Worm (Caenorhabditis elegans): ENCODE measurements around the gene rft-2.

DNA sequence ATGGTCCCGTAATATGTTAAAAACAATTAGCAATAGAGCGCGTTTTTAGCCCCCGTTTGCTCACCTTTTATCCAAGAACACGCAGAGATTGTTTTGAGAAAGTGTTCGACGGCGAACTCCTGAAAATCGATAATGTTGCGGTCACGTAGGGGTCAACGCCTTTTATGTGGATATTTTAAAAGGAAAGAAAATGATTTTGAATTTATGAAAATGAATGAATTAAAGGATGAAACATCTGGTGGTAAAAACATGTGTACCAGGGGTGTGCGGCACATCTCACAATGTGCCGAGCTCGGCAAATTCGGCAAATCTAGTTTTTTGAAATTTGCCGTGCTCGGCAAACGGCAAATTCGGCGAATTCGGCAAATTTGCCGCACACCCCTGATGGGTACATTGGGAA is 50.2 kb downstream of the rft-2 start, which contains the start of gene F13A2.4:
- TF ChIP-seq jun-1 (tag; optimal IDR thresholded peaks at IDR 0.05) (no peak), ama-1 (optimal IDR thresholded peaks at IDR 0.05) (no peak), ZK546.5 (tag; optimal IDR thresholded peaks at IDR 0.05) (no peak), dmd-6 (GFP tag; IDR thresholded peaks at IDR 0.05) (no peak), ceh-20 (GFP tag; IDR thresholded peaks at IDR 0.05) (no peak), lin-39 (tag; optimal IDR thresholded peaks at IDR 0.05) (no peak)

All from whole organism, L4 larva.